Fruit fly (Drosophila melanogaster) whole organism, adult: Measurements from ENCODE around the gene aqrs.

Experiments
- cic ChIP-seq: fragments of 200-800 bp; sonication (Bioruptor generic); optimal IDR thresholded peaks from 2 replicates; lab custom pipeline; 2017; ENCODE audit warnings: missing biosample characterization, mild to moderate bottlenecking, missing genetic modification characterization, moderate library complexity
- kay ChIP-seq: fragments of 200-800 bp; sonication (Bioruptor generic); peaks from one replicate; lab custom pipeline; 2016; ENCODE audit warnings: missing biosample characterization, missing genetic modification characterization, borderline replicate concordance
- toe ChIP-seq: fragments of 200-800 bp; sonication (Bioruptor generic); optimal IDR thresholded peaks from 2 replicates; lab custom pipeline; 2016; ENCODE audit warnings: missing biosample characterization, missing genetic modification characterization

The aqrs gene

DNA sequence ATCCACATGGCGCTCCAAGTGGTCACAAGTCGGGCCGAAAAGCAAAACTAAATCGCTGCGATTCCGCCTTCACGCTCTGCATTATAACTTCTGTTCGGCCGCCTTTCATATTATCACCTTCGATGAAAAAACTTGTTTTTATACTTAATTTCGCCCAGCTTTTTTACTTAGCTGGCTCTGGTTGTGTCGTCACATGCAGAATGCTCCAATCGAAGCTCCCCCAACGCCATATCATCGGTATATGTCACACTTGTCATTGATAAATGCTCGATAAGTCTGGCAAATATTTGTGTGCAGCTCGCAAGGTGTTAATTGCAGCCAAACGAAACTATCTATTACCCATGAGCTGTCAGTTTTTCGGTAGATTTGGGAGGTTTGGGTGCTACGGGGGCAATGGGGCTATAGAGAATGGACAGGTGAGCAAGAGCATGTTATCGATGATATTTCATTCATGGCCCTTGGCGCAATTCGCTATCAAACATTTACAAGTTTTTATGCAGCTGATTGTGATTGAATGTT lies 6.4 kb downstream of the aqrs start, which contains the start of gene CG10000:
Gene CG10000, minus strand, starts transcription at position 51 of the 519 bp plus-strand sequence.
- TF ChIP-seq cic (GFP tag; lab: Kevin White, UChicago) = peak; percentile 27
- TF ChIP-seq toe = no peak

dm6 chr3R:28744682-28745081 lies 13.4 kb downstream of the aqrs start, which contains the start of gene AstA-R2:
Gene AstA-R2 (minus strand): TSS chr3R:28744782.
- TF ChIP-seq kay (GFP tag; lab: Kevin White, UChicago) = no peak
